Worm (Caenorhabditis elegans): ENCODE measurements around the gene nep-6.

The nep-6 gene

ce11 chrII:3374779-3375178, 41.8 kb upstream of the nep-6 start, which contains the start of gene bath-10:
Gene bath-10 (plus strand): TSS chrII:3375079.
- TF ChIP-seq mml-1 (tag; optimal IDR thresholded peaks at IDR 0.05) (no peak), nhr-237 (tag; optimal IDR thresholded peaks at IDR 0.05) (no peak), egl-27 (tag; optimal IDR thresholded peaks at IDR 0.05) (no peak), unc-39 (tag; optimal IDR thresholded peaks at IDR 0.05) (no peak), fkh-2 (tag; optimal IDR thresholded peaks at IDR 0.05) (no peak), lin-39 (tag; optimal IDR thresholded peaks at IDR 0.05) (no peak), nhr-11 (tag; optimal IDR thresholded peaks at IDR 0.05) (no peak), hmg-11 (tag; optimal IDR thresholded peaks at IDR 0.05) (no peak), nhr-25 (tag; optimal IDR thresholded peaks at IDR 0.05) (no peak), ceh-9 (tag; optimal IDR thresholded peaks at IDR 0.05) (no peak), unc-62 (GFP tag; optimal IDR thresholded peaks at IDR 0.05) (no peak), ceh-28 (tag; optimal IDR thresholded peaks at IDR 0.05) (no peak), nhr-76 (tag; optimal IDR thresholded peaks at IDR 0.05) (no peak), daf-12 (tag; optimal IDR thresholded peaks at IDR 0.05) (no peak), fkh-10 (GFP tag; optimal IDR thresholded peaks at IDR 0.05) (no peak), aly-2 (tag; optimal IDR thresholded peaks at IDR 0.05) (no peak), ztf-4 (tag; optimal IDR thresholded peaks at IDR 0.05) (no peak)

ce11 chrII:3375302-3375701, 41.3 kb upstream of the nep-6 start:
- no peak for TF ChIP-seq ama-1 (optimal IDR thresholded peaks at IDR 0.05)
- no peak for TF ChIP-seq ztf-11 (tag; optimal IDR thresholded peaks at IDR 0.05)
- TF ChIP-seq ceh-28 (tag; optimal IDR thresholded peaks at IDR 0.05), result no peak
- TF ChIP-seq pha-4 (tag; optimal IDR thresholded peaks at IDR 0.05), result no peak
- no peak for TF ChIP-seq fkh-10 (GFP tag; optimal IDR thresholded peaks at IDR 0.05)

ce11 chrII:3376789-3377188, 39.8 kb upstream of the nep-6 start, which contains the start of gene bath-9:
Gene bath-9 (plus strand): TSS chrII:3377089.
- TF ChIP-seq snpc-4 (tag; optimal IDR thresholded peaks at IDR 0.05) (no peak), ama-1 (optimal IDR thresholded peaks at IDR 0.05) (no peak), lsy-12 (tag; optimal IDR thresholded peaks at IDR 0.05) (no peak), mdl-1 (tag; optimal IDR thresholded peaks at IDR 0.05) (no peak), egl-5 (tag; optimal IDR thresholded peaks at IDR 0.05) (no peak), eor-1 (tag; optimal IDR thresholded peaks at IDR 0.05) (no peak), sea-2 (GFP tag; optimal IDR thresholded peaks at IDR 0.05) (no peak), nhr-12 (tag; optimal IDR thresholded peaks at IDR 0.05) (no peak), lin-39 (tag; optimal IDR thresholded peaks at IDR 0.05) (no peak), elt-3 (tag; optimal IDR thresholded peaks at IDR 0.05) (no peak), nhr-28 (tag; optimal IDR thresholded peaks at IDR 0.05) (no peak), tbx-2 (tag; optimal IDR thresholded peaks at IDR 0.05) (no peak), jun-1 (tag; optimal IDR thresholded peaks at IDR 0.05) (no peak), nhr-11 (tag; optimal IDR thresholded peaks at IDR 0.05) (no peak), mml-1 (tag; optimal IDR thresholded peaks at IDR 0.05) (no peak), elt-1 (tag; optimal IDR thresholded peaks at IDR 0.05) (no peak), fos-1 (tag; optimal IDR thresholded peaks at IDR 0.05) (no peak), ceh-16 (tag; optimal IDR thresholded peaks at IDR 0.05) (no peak), unc-39 (tag; optimal IDR thresholded peaks at IDR 0.05) (no peak), ztf-4 (tag; optimal IDR thresholded peaks at IDR 0.05) (no peak)

ce11 chrII:3378275-3378674, 38.4 kb upstream of the nep-6 start, which contains the start of gene Y49F6C.2:
Gene Y49F6C.2 (plus strand): TSS chrII:3378575.
- TF ChIP-seq egl-27 (tag; optimal IDR thresholded peaks at IDR 0.05), result no peak
- no peak for TF ChIP-seq aly-2 (tag; optimal IDR thresholded peaks at IDR 0.05)
- no peak for TF ChIP-seq ceh-82 (tag; optimal IDR thresholded peaks at IDR 0.05)
- TF ChIP-seq ceh-16 (tag; optimal IDR thresholded peaks at IDR 0.05), result no peak
- no peak for TF ChIP-seq mdl-1 (tag; optimal IDR thresholded peaks at IDR 0.05)
- no peak for TF ChIP-seq pqm-1 (tag; optimal IDR thresholded peaks at IDR 0.05)
- no peak for TF ChIP-seq tbx-2 (tag; optimal IDR thresholded peaks at IDR 0.05)
- no peak for TF ChIP-seq lin-39 (tag; optimal IDR thresholded peaks at IDR 0.05)
- no peak for TF ChIP-seq fkh-2 (tag; optimal IDR thresholded peaks at IDR 0.05)
- TF ChIP-seq ZK546.5 (tag; optimal IDR thresholded peaks at IDR 0.05), result no peak
- no peak for TF ChIP-seq nhr-23 (tag; optimal IDR thresholded peaks at IDR 0.05)
